Worm (Caenorhabditis elegans): ENCODE results near the gene F58E1.13.

ce11 chrII:1670985-1671384 lies 24.7 kb downstream of the F58E1.13 start:
- TF ChIP-seq fos-1 (tag; optimal IDR thresholded peaks at IDR 0.05) (no peak), F49E8.2 (tag; optimal IDR thresholded peaks at IDR 0.05; ENCODE audit: borderline replicate concordance) (no peak), lin-29 (GFP tag; IDR thresholded peaks at IDR 0.05) (no peak), pha-4 (GFP tag; IDR thresholded peaks at IDR 0.05) (no peak), pha-4 (tag; optimal IDR thresholded peaks at IDR 0.05) (no peak), nhr-76 (tag; optimal IDR thresholded peaks at IDR 0.05) (no peak), ZK546.5 (tag; optimal IDR thresholded peaks at IDR 0.05) (no peak), nhr-237 (tag; optimal IDR thresholded peaks at IDR 0.05) (no peak), lsy-2 (tag; optimal IDR thresholded peaks at IDR 0.05) (no peak)

Data from whole organism, L4 larva.